Worm (Caenorhabditis elegans): ENCODE results near the gene pud-1.2.

DNA sequence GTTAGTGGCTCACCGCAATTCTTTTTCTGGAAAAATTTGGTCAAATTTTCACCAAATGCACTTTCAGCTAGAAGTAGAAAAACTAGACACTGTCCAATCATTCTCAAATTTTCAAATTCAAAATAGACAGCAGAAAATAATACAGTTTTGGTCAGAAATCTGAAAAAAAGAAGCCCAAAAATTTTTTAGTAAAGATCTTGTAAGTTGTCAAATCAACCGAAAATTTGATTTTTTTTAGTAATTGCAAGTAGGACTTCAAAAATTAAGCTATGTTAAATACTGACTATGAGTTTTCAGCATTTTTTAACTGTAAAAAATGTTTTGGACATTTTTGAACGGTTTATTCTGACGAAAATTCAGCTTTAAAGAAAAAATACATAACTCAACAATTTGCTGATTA is 21.5 kb downstream of the pud-1.2 start, which contains the start of gene Y19D10B.8:
- TF ChIP-seq lin-13 (tag; optimal IDR thresholded peaks at IDR 0.05) (no peak), bed-3 (GFP tag; optimal IDR thresholded peaks at IDR 0.05) (no peak), ham-2 (GFP tag; optimal IDR thresholded peaks at IDR 0.05) (no peak), drap-1 (GFP tag; optimal IDR thresholded peaks at IDR 0.05) (no peak), nhr-237 (tag; optimal IDR thresholded peaks at IDR 0.05) (no peak), elt-3 (tag; optimal IDR thresholded peaks at IDR 0.05) (no peak), unc-62 (GFP tag; optimal IDR thresholded peaks at IDR 0.05) (no peak), mab-5 (tag; optimal IDR thresholded peaks at IDR 0.05) (no peak), elt-1 (tag; optimal IDR thresholded peaks at IDR 0.05; ENCODE audit: borderline replicate concordance, insufficient read depth) (no peak), nhr-12 (tag; optimal IDR thresholded peaks at IDR 0.05) (no peak)

All from whole organism, mixed stage, embryonic.